Fruit fly (Drosophila melanogaster) whole organism, embryonic: Measurements from ENCODE around the gene CG16953.

Experiments
- Aef1 ChIP-seq: fragments of 200-800 bp; sonication (Bioruptor generic); IDR thresholded peaks from 3 replicates; pipeline ENCODE4 v1.3.6; 2022; ENCODE audit warnings: missing biosample characterization, missing genetic modification characterization
- Blimp-1 ChIP-seq: fragments of 200-800 bp; sonication (Bioruptor generic); optimal IDR thresholded peaks from 3 replicates; lab custom pipeline; 2018; ENCODE audit warnings: missing biosample characterization, missing genetic modification characterization, mild to moderate bottlenecking, moderate library complexity, missing genetic modification reagents
- CG10979 ChIP-seq: fragments of 200-800 bp; sonication (Bioruptor generic); optimal IDR thresholded peaks from 2 replicates; lab custom pipeline; 2018; ENCODE audit warnings: missing biosample characterization, mild to moderate bottlenecking, missing genetic modification characterization, moderate library complexity
- CG11085 ChIP-seq: fragments of 200-800 bp; sonication (Bioruptor generic); IDR thresholded peaks from 2 replicates; pipeline ENCODE4 v1.3.6; 2022; ENCODE audit warnings: missing biosample characterization, missing genetic modification characterization
- CG11247 ChIP-seq: fragments of 200-800 bp; sonication (Bioruptor generic); IDR thresholded peaks from 2 replicates; pipeline ENCODE4 v1.3.6; 2022; ENCODE audit warnings: missing biosample characterization, missing genetic modification characterization
- CG11504 ChIP-seq: fragments of 200-800 bp; sonication (Bioruptor generic); optimal IDR thresholded peaks from 3 replicates; lab custom pipeline; 2019; ENCODE audit warnings: missing biosample characterization, mild to moderate bottlenecking, missing genetic modification characterization, moderate library complexity
- CG12071 ChIP-seq: fragments of 200-800 bp; sonication (Bioruptor generic); optimal IDR thresholded peaks from 3 replicates; lab custom pipeline; 2018; ENCODE audit warnings: missing biosample characterization, mild to moderate bottlenecking, missing genetic modification characterization
- CG14860 ChIP-seq: fragments of 200-800 bp; sonication (Bioruptor generic); IDR thresholded peaks from 3 replicates; pipeline ENCODE4 v1.3.6; 2022; ENCODE audit warnings: missing biosample characterization, missing genetic modification characterization; ENCODE audit not compliant: partially characterized antibody
- CG15601 ChIP-seq: fragments of 200-800 bp; sonication (Bioruptor generic); optimal IDR thresholded peaks from 3 replicates; lab custom pipeline; 2019; ENCODE audit warnings: missing biosample characterization, mild to moderate bottlenecking, missing genetic modification characterization, moderate library complexity
- CG17912 ChIP-seq: fragments of 200-800 bp; sonication (Bioruptor generic); optimal IDR thresholded peaks from 2 replicates; lab custom pipeline; 2018; ENCODE audit warnings: missing biosample characterization, mild to moderate bottlenecking, missing genetic modification characterization
- CG1792 ChIP-seq: fragments of 200-800 bp; sonication (Bioruptor generic); optimal IDR thresholded peaks from 2 replicates; lab custom pipeline; 2016; ENCODE audit warnings: missing biosample characterization, missing genetic modification characterization
- CG18599 ChIP-seq: fragments of 200-800 bp; sonication (Bioruptor generic); optimal IDR thresholded peaks from 3 replicates; lab custom pipeline; 2017; ENCODE audit warnings: missing biosample characterization, missing genetic modification characterization, mild to moderate bottlenecking, moderate library complexity, missing genetic modification reagents
- CG32767 ChIP-seq: fragments of 200-800 bp; sonication (Bioruptor generic); IDR thresholded peaks from 2 replicates; pipeline ENCODE4 v1.3.6; 2022; ENCODE audit warnings: missing biosample characterization, missing genetic modification characterization
- CG33213 ChIP-seq: fragments of 200-800 bp; sonication (Bioruptor generic); optimal IDR thresholded peaks from 3 replicates; lab custom pipeline; 2016; ENCODE audit warnings: missing biosample characterization, missing genetic modification characterization
- CG3838 ChIP-seq: fragments of 200-800 bp; sonication (Bioruptor generic); optimal IDR thresholded peaks from 3 replicates; lab custom pipeline; 2016; ENCODE audit warnings: missing biosample characterization, missing genetic modification characterization
- CG42726 ChIP-seq: fragments of 200-800 bp; sonication (Bioruptor generic); IDR thresholded peaks from 2 replicates; pipeline ENCODE4 v1.3.6; 2022; ENCODE audit warnings: missing biosample characterization, missing genetic modification characterization; ENCODE audit not compliant: partially characterized antibody
- CG6791 ChIP-seq: fragments of 200-800 bp; sonication (Bioruptor generic); IDR thresholded peaks from 3 replicates; pipeline ENCODE4 v1.3.6; 2022; ENCODE audit warnings: missing biosample characterization, missing genetic modification characterization; ENCODE audit not compliant: partially characterized antibody
- CG7372 ChIP-seq: fragments of 200-800 bp; sonication (Bioruptor generic); IDR thresholded peaks from 2 replicates; pipeline ENCODE4 v1.3.6; 2022; ENCODE audit warnings: missing biosample characterization, missing genetic modification characterization
- CTCF ChIP-seq: fragments of 200-800 bp; sonication (Bioruptor generic); optimal IDR thresholded peaks from 2 replicates; lab custom pipeline; 2017; ENCODE audit warnings: missing biosample characterization, mild to moderate bottlenecking, missing genetic modification characterization, moderate library complexity
- Chrac-16 ChIP-seq: fragments of 200-800 bp; sonication (Bioruptor generic); optimal IDR thresholded peaks from 3 replicates; lab custom pipeline; 2016; ENCODE audit warnings: missing biosample characterization, missing genetic modification characterization
- Dfd ChIP-seq, 2 experiments: fragments of >200 bp; optimal IDR thresholded peaks; 2 replicates each; lab custom pipeline; 2017; ENCODE audit warnings: missing biosample characterization in 2 of 2, missing genetic modification characterization in 2 of 2
- Doc3 ChIP-seq: fragments of 200-800 bp; sonication (Bioruptor generic); IDR thresholded peaks from 3 replicates; pipeline ENCODE4 v1.3.6; 2022; ENCODE audit warnings: missing biosample characterization, missing genetic modification characterization; ENCODE audit not compliant: partially characterized antibody
- Drgx ChIP-seq: fragments of 200-800 bp; sonication (Bioruptor generic); IDR thresholded peaks from 2 replicates; pipeline ENCODE4 v1.3.6; 2022; ENCODE audit warnings: missing biosample characterization, missing genetic modification characterization
- Hand ChIP-seq: fragments of 200-800 bp; sonication (Bioruptor generic); optimal IDR thresholded peaks from 2 replicates; lab custom pipeline; 2017; ENCODE audit warnings: mild to moderate bottlenecking, missing biosample characterization, missing genetic modification reagents, missing genetic modification characterization
- Hr51 ChIP-seq, 2 experiments: fragments of 200-800 bp; sonication (Bioruptor generic); optimal IDR thresholded peaks; 2 replicates in 1 of 2; 3 replicates in 1 of 2; lab custom pipeline; 2016 to 2018; ENCODE audit warnings: missing biosample characterization in 2 of 2, missing genetic modification characterization in 2 of 2, mild to moderate bottlenecking in 1 of 2, moderate library complexity in 1 of 2
- Mad ChIP-seq: fragments of 200-800 bp; sonication (Bioruptor generic); optimal IDR thresholded peaks from 2 replicates; lab custom pipeline; 2016; ENCODE audit warnings: missing biosample characterization, missing genetic modification characterization
- Mrtf ChIP-seq: fragments of 200-800 bp; sonication (Bioruptor generic); IDR thresholded peaks from 3 replicates; pipeline ENCODE4 v1.3.6; 2022; ENCODE audit warnings: missing biosample characterization, missing genetic modification characterization
- NK7.1 ChIP-seq: fragments of 200-800 bp; sonication (Bioruptor generic); optimal IDR thresholded peaks from 3 replicates; lab custom pipeline; 2016; ENCODE audit warnings: missing biosample characterization, missing genetic modification characterization
- Nf-YA ChIP-seq: fragments of 200-800 bp; sonication (Bioruptor generic); IDR thresholded peaks from 2 replicates; pipeline ENCODE4 v1.3.6; 2022; ENCODE audit warnings: missing biosample characterization, missing genetic modification characterization
- Xrp1 ChIP-seq: fragments of 200-800 bp; sonication (Bioruptor generic); IDR thresholded peaks from 2 replicates; pipeline ENCODE4 v1.3.6; 2022; ENCODE audit warnings: missing biosample characterization, missing genetic modification characterization
- ab ChIP-seq: fragments of 200-800 bp; sonication (Bioruptor generic); optimal IDR thresholded peaks from 2 replicates; lab custom pipeline; 2016; ENCODE audit warnings: missing biosample characterization, missing genetic modification characterization
- abd-A ChIP-seq: fragments of 200-800 bp; sonication (Bioruptor generic); optimal IDR thresholded peaks from 3 replicates; lab custom pipeline; 2019; ENCODE audit warnings: missing biosample characterization, mild to moderate bottlenecking, missing genetic modification characterization, moderate library complexity
- ara ChIP-seq: fragments of 200-800 bp; sonication (Bioruptor generic); IDR thresholded peaks from 2 replicates; pipeline ENCODE4 v1.3.6; 2022; ENCODE audit warnings: missing biosample characterization, missing genetic modification characterization
- br ChIP-seq: fragments of >200 bp; optimal IDR thresholded peaks from 2 replicates; lab custom pipeline; 2017
- crol ChIP-seq: fragments of 200-800 bp; sonication (Bioruptor generic); IDR thresholded peaks from 2 replicates; pipeline ENCODE4 v1.3.6; 2022; ENCODE audit warnings: missing biosample characterization, missing genetic modification characterization
- danr ChIP-seq: fragments of 200-800 bp; sonication (Bioruptor generic); IDR thresholded peaks from 2 replicates; pipeline ENCODE4 v1.3.6; 2022; ENCODE audit warnings: missing biosample characterization, missing genetic modification characterization
- dmrt11E ChIP-seq: fragments of 200-800 bp; sonication (Bioruptor generic); optimal IDR thresholded peaks from 3 replicates; lab custom pipeline; 2018; ENCODE audit warnings: missing biosample characterization, mild to moderate bottlenecking, missing genetic modification characterization, moderate library complexity
- ftz-f1 ChIP-seq: fragments of 200-800 bp; sonication (Bioruptor generic); optimal IDR thresholded peaks from 2 replicates; lab custom pipeline; 2016; ENCODE audit warnings: missing biosample characterization, missing genetic modification characterization
- gro ChIP-seq: fragments of 200-800 bp; sonication (Bioruptor generic); optimal IDR thresholded peaks from 2 replicates; lab custom pipeline; 2016; ENCODE audit warnings: missing biosample characterization, missing genetic modification characterization
- gsb-n ChIP-seq: fragments of 200-800 bp; sonication (Bioruptor generic); optimal IDR thresholded peaks from 3 replicates; lab custom pipeline; 2018; ENCODE audit warnings: missing biosample characterization, mild to moderate bottlenecking, missing genetic modification characterization
- insv ChIP-seq, 2 experiments: fragments of 200-800 bp; sonication (Bioruptor generic); optimal IDR thresholded peaks; 3 replicates each; lab custom pipeline; 2016 to 2018; ENCODE audit warnings: missing biosample characterization in 2 of 2, missing genetic modification characterization in 2 of 2
- knrl ChIP-seq: fragments of 200-800 bp; sonication (Bioruptor generic); IDR thresholded peaks from 3 replicates; pipeline ENCODE4 v1.3.6; 2022; ENCODE audit warnings: missing biosample characterization, missing genetic modification characterization; ENCODE audit not compliant: partially characterized antibody
- lilli ChIP-seq: fragments of 200-800 bp; sonication (Bioruptor generic); optimal IDR thresholded peaks from 3 replicates; lab custom pipeline; 2016; ENCODE audit warnings: missing biosample characterization, missing genetic modification characterization
- onecut ChIP-seq: fragments of 200-800 bp; sonication (Bioruptor generic); IDR thresholded peaks from 2 replicates; pipeline ENCODE4 v1.3.6; 2022; ENCODE audit warnings: missing biosample characterization, missing genetic modification characterization
- ranshi ChIP-seq: fragments of 200-800 bp; sonication (Bioruptor generic); IDR thresholded peaks from 2 replicates; pipeline ENCODE4 v1.3.6; 2022; ENCODE audit warnings: missing biosample characterization, missing genetic modification characterization
- sob ChIP-seq: fragments of 200-800 bp; sonication (Bioruptor generic); IDR thresholded peaks from 2 replicates; pipeline ENCODE4 v1.3.6; 2022; ENCODE audit warnings: missing biosample characterization, missing genetic modification characterization
- sr ChIP-seq: fragments of 200-800 bp; sonication (Bioruptor generic); IDR thresholded peaks from 3 replicates; pipeline ENCODE4 v1.3.6; 2022; ENCODE audit warnings: missing biosample characterization, missing genetic modification characterization
- toy ChIP-seq: fragments of 200-800 bp; sonication (Bioruptor generic); IDR thresholded peaks from 2 replicates; pipeline ENCODE4 v1.3.6; 2022; ENCODE audit warnings: missing biosample characterization, missing genetic modification characterization
- twi ChIP-seq: fragments of 200-800 bp; optimal IDR thresholded peaks from 2 replicates; lab custom pipeline; 2019; ENCODE audit warnings: missing biosample characterization, mild to moderate bottlenecking, missing genetic modification characterization, moderate library complexity
- wek ChIP-seq: fragments of 200-800 bp; sonication (Bioruptor generic); optimal IDR thresholded peaks from 3 replicates; lab custom pipeline; 2018; ENCODE audit warnings: missing biosample characterization, mild to moderate bottlenecking, missing genetic modification characterization, moderate library complexity
- wor ChIP-seq: fragments of 200-800 bp; sonication (Bioruptor generic); IDR thresholded peaks from 2 replicates; pipeline ENCODE4 v1.3.6; 2022; ENCODE audit warnings: missing biosample characterization, missing genetic modification characterization
- zf30C ChIP-seq: fragments of 200-800 bp; sonication (Bioruptor generic); optimal IDR thresholded peaks from 3 replicates; lab custom pipeline; 2018; ENCODE audit warnings: missing biosample characterization, mild to moderate bottlenecking, missing genetic modification characterization

Gene CG16953

dm6 chr3R:20574535-20574980, 11.1 kb downstream of the CG16953 start (continued):
- TF ChIP-seq Dfd (GFP tag; optimal IDR thresholded peaks at IDR 0.05; lab: Kevin White, UChicago), result no peak
- no peak for TF ChIP-seq abd-A
- TF ChIP-seq crol, result no peak
- peak; percentile 38 for TF ChIP-seq ftz-f1
- TF ChIP-seq CG32767 (GFP tag; lab: Robert Waterston, UW), result no peak
- no peak for TF ChIP-seq Chrac-16 (GFP tag; lab: Kevin White, UChicago)
- TF ChIP-seq Aef1, result no peak
- TF ChIP-seq Blimp-1 (GFP tag; lab: Kevin White, UChicago), result no peak
- TF ChIP-seq ab (GFP tag; lab: Kevin White, UChicago), result no peak
- no peak for TF ChIP-seq Hr51 (GFP tag; optimal IDR thresholded peaks at IDR 0.05; lab: Kevin White, UChicago)
- TF ChIP-seq sr (GFP tag; lab: Robert Waterston, UW), result no peak
- no peak for TF ChIP-seq knrl
- no peak for TF ChIP-seq CG42726 (GFP tag; lab: Robert Waterston, UW)
- TF ChIP-seq gro (GFP tag; lab: Kevin White, UChicago), result peak; percentile 49
- 0 out of 2 replicates have a peak, but pooled peaks have one; percentile 15 for TF ChIP-seq Drgx (GFP tag; lab: Robert Waterston, UW)
- TF ChIP-seq gsb-n, result no peak
- TF ChIP-seq CG10979 (tag; lab: Kevin White, UChicago), result no peak
- peak in 1 of 2 experiments; percentile 18 for TF ChIP-seq insv (GFP tag; optimal IDR thresholded peaks at IDR 0.05; lab: Kevin White, UChicago)
- peak; percentile 34; the same call in 1 of the 2 replicates for TF ChIP-seq sob (GFP tag; lab: Robert Waterston, UW)
- no peak for TF ChIP-seq CG15601 (tag; lab: Kevin White, UChicago)
- TF ChIP-seq CG14860 (GFP tag; lab: Robert Waterston, UW), result no peak
- TF ChIP-seq danr, result no peak
- TF ChIP-seq ara, result no peak
- no peak for TF ChIP-seq toy (GFP tag; lab: Robert Waterston, UW)
- no peak for TF ChIP-seq Doc3 (GFP tag; lab: Robert Waterston, UW)
- TF ChIP-seq lilli (GFP tag; lab: Kevin White, UChicago), result peak; percentile 73
- TF ChIP-seq wor, result no peak
- peak; percentile 8; the same call in 1 of the 2 replicates for TF ChIP-seq onecut (GFP tag; lab: Robert Waterston, UW)
- TF ChIP-seq NK7.1 (GFP tag; lab: Kevin White, UChicago), result no peak
- TF ChIP-seq CG11247 (GFP tag; lab: Robert Waterston, UW), result no peak
- TF ChIP-seq CG11504, result no peak
- TF ChIP-seq CG12071 (GFP tag; lab: Kevin White, UChicago), result peak; percentile 33
- TF ChIP-seq CG17912 (GFP tag; lab: Kevin White, UChicago), result no peak
- TF ChIP-seq CG33213, result no peak
- peak; percentile 23 for TF ChIP-seq Hand (GFP tag; lab: Kevin White, UChicago)
- no peak for TF ChIP-seq Nf-YA (GFP tag; lab: Robert Waterston, UW)
- 0 out of 3 replicates have a peak, but pooled peaks have one; percentile 37 for TF ChIP-seq CG6791 (GFP tag; lab: Robert Waterston, UW)
- peak; percentile 54 for TF ChIP-seq CG18599 (GFP tag; lab: Kevin White, UChicago)
- no peak for TF ChIP-seq Mrtf (GFP tag; lab: Robert Waterston, UW)
- TF ChIP-seq zf30C, result peak; percentile 28
- TF ChIP-seq dmrt11E, result no peak
- TF ChIP-seq Mad (GFP tag; lab: Kevin White, UChicago), result no peak
- TF ChIP-seq CG7372, result no peak
- no peak for TF ChIP-seq ranshi (GFP tag; lab: Robert Waterston, UW)
- TF ChIP-seq CG1792 (GFP tag; lab: Kevin White, UChicago), result no peak
- no peak for TF ChIP-seq twi (tag; lab: Kevin White, UChicago)
- no peak for TF ChIP-seq br (lab: Kevin White, UChicago)
- TF ChIP-seq CG3838 (GFP tag; lab: Kevin White, UChicago), result no peak
- no peak for TF ChIP-seq CG11085
- TF ChIP-seq CTCF (GFP tag; lab: Kevin White, UChicago), result no peak
- TF ChIP-seq wek (GFP tag; lab: Kevin White, UChicago), result peak; percentile 5
- no peak for TF ChIP-seq Xrp1
